Fruit fly (Drosophila melanogaster) whole organism, embryonic: ENCODE measurements around the gene Gdh.
A peak's percentile ranks its signal among the peaks of the same experiment; 100 is the strongest.

ENCODE experiments used
- Adf1 ChIP-seq: fragments of 200-800 bp; sonication (Bioruptor generic); IDR thresholded peaks from 2 replicates; pipeline ENCODE4 v1.3.6; 2022; ENCODE audit warnings: missing biosample characterization, missing genetic modification characterization
- Aef1 ChIP-seq: fragments of 200-800 bp; sonication (Bioruptor generic); IDR thresholded peaks from 3 replicates; pipeline ENCODE4 v1.3.6; 2022; ENCODE audit warnings: missing biosample characterization, missing genetic modification characterization
- Asciz ChIP-seq: fragments of 200-800 bp; sonication (Bioruptor generic); optimal IDR thresholded peaks from 2 replicates; lab custom pipeline; 2017; ENCODE audit warnings: missing biosample characterization, mild to moderate bottlenecking, missing genetic modification characterization, missing genetic modification reagents
- Awh ChIP-seq: fragments of 200-800 bp; sonication (Bioruptor generic); IDR thresholded peaks from 2 replicates; pipeline ENCODE4, ENCODE4 v1.3.6; 2022; ENCODE audit warnings: missing biosample characterization, missing genetic modification characterization
- B-H2 ChIP-seq: fragments of 200-800 bp; sonication (Bioruptor generic); optimal IDR thresholded peaks from 2 replicates; lab custom pipeline; 2018; ENCODE audit warnings: missing biosample characterization, mild to moderate bottlenecking, missing genetic modification characterization
- CG10209 ChIP-seq: fragments of 200-800 bp; sonication (Bioruptor generic); optimal IDR thresholded peaks from 3 replicates; lab custom pipeline; 2017; ENCODE audit warnings: missing biosample characterization, mild to moderate bottlenecking, missing genetic modification characterization, missing genetic modification reagents
- CG10431 ChIP-seq: fragments of 200-800 bp; sonication (Bioruptor generic); optimal IDR thresholded peaks from 3 replicates; lab custom pipeline; 2018; ENCODE audit warnings: missing biosample characterization, mild to moderate bottlenecking, missing genetic modification characterization
- CG12219 ChIP-seq: fragments of 200-800 bp; sonication (Bioruptor generic); optimal IDR thresholded peaks from 3 replicates; lab custom pipeline; 2018; ENCODE audit warnings: missing biosample characterization, mild to moderate bottlenecking, missing genetic modification characterization
- CG12391 ChIP-seq: fragments of 200-800 bp; sonication (Bioruptor generic); optimal IDR thresholded peaks from 3 replicates; lab custom pipeline; 2018; ENCODE audit warnings: missing biosample characterization, mild to moderate bottlenecking, missing genetic modification characterization, moderate library complexity
- CG13894 ChIP-seq: fragments of 200-800 bp; sonication (Bioruptor generic); optimal IDR thresholded peaks from 3 replicates; lab custom pipeline; 2018; ENCODE audit warnings: missing biosample characterization, mild to moderate bottlenecking, missing genetic modification characterization, moderate library complexity
- CG14050 ChIP-seq: fragments of 200-800 bp; sonication (Bioruptor generic); IDR thresholded peaks from 3 replicates; pipeline ENCODE4 v1.3.6; 2022; ENCODE audit warnings: missing biosample characterization, missing genetic modification characterization
- CG14667 ChIP-seq: fragments of 200-800 bp; sonication (Bioruptor generic); IDR thresholded peaks from 2 replicates; pipeline ENCODE4 v1.3.6; 2022; ENCODE audit warnings: missing biosample characterization, missing genetic modification characterization
- CG14710 ChIP-seq: fragments of 200-800 bp; sonication (Bioruptor generic); optimal IDR thresholded peaks from 3 replicates; lab custom pipeline; 2019; ENCODE audit warnings: missing biosample characterization, mild to moderate bottlenecking, missing genetic modification characterization, moderate library complexity
- CG18764 ChIP-seq: fragments of 200-800 bp; sonication (Bioruptor generic); optimal IDR thresholded peaks from 3 replicates; lab custom pipeline; 2016; ENCODE audit warnings: missing biosample characterization, missing genetic modification characterization
- CG2129 ChIP-seq: fragments of 200-800 bp; sonication (Bioruptor generic); IDR thresholded peaks from 2 replicates; pipeline ENCODE4 v1.3.6; 2022; ENCODE audit warnings: missing biosample characterization, missing genetic modification characterization; ENCODE audit not compliant: partially characterized antibody
- CG2712 ChIP-seq: fragments of 200-800 bp; optimal IDR thresholded peaks from 3 replicates; lab custom pipeline; 2019; ENCODE audit warnings: missing biosample characterization, mild to moderate bottlenecking, missing genetic modification characterization, moderate library complexity
- CG2875 ChIP-seq: fragments of 200-800 bp; sonication (Bioruptor generic); optimal IDR thresholded peaks from 2 replicates; lab custom pipeline; 2017; ENCODE audit warnings: missing biosample characterization, mild to moderate bottlenecking, missing genetic modification characterization, missing genetic modification reagents
- CG33213 ChIP-seq: fragments of 200-800 bp; sonication (Bioruptor generic); optimal IDR thresholded peaks from 3 replicates; lab custom pipeline; 2016; ENCODE audit warnings: missing biosample characterization, missing genetic modification characterization
- CG4360 ChIP-seq: fragments of 200-800 bp; sonication (Bioruptor generic); IDR thresholded peaks from 2 replicates; pipeline ENCODE4 v1.3.6; 2022; ENCODE audit warnings: missing biosample characterization, missing genetic modification characterization
- CG9727 ChIP-seq: fragments of 200-800 bp; sonication (Bioruptor generic); optimal IDR thresholded peaks from 3 replicates; lab custom pipeline; 2017; ENCODE audit warnings: missing biosample characterization, mild to moderate bottlenecking, missing genetic modification characterization
- Eip74EF ChIP-seq, 2 experiments: fragments of 200-800 bp in 1 of 2; fragments of >200 bp in 1 of 2; sonication (Bioruptor generic) in 1 of 2; optimal IDR thresholded peaks; 2 replicates each; lab custom pipeline; 2017 to 2019; ENCODE audit warnings: missing biosample characterization in 2 of 2, missing genetic modification characterization in 2 of 2, mild to moderate bottlenecking in 1 of 2, moderate library complexity in 1 of 2
- Fer3 ChIP-seq: fragments of 200-800 bp; sonication (Bioruptor generic); optimal IDR thresholded peaks from 2 replicates; lab custom pipeline; 2018; ENCODE audit warnings: missing biosample characterization, mild to moderate bottlenecking, missing genetic modification characterization, moderate library complexity
- H15 ChIP-seq: fragments of 200-800 bp; sonication (Bioruptor generic); IDR thresholded peaks from 3 replicates; pipeline ENCODE4 v1.3.6; 2022; ENCODE audit warnings: missing biosample characterization, missing genetic modification characterization
- Hmr ChIP-seq: fragments of 200-800 bp; sonication (Bioruptor generic); optimal IDR thresholded peaks from 3 replicates; lab custom pipeline; 2017; ENCODE audit warnings: mild to moderate bottlenecking, missing biosample characterization, missing genetic modification reagents, missing genetic modification characterization
- Nf-YB ChIP-seq: fragments of 200-800 bp; sonication (Bioruptor generic); optimal IDR thresholded peaks from 3 replicates; lab custom pipeline; 2019; ENCODE audit warnings: missing biosample characterization, mild to moderate bottlenecking, missing genetic modification characterization, moderate library complexity
- Poxn ChIP-seq: fragments of 200-800 bp; sonication (Bioruptor generic); IDR thresholded peaks from 2 replicates; pipeline ENCODE4 v1.3.6; 2022; ENCODE audit warnings: missing biosample characterization, missing genetic modification characterization
- Sin3A ChIP-seq: fragments of >200 bp; optimal IDR thresholded peaks from 2 replicates; lab custom pipeline; 2018
- Ssrp ChIP-seq: fragments of 200-800 bp; sonication (Bioruptor generic); optimal IDR thresholded peaks from 2 replicates; lab custom pipeline; 2018; ENCODE audit warnings: missing biosample characterization, mild to moderate bottlenecking, missing genetic modification characterization, moderate library complexity
- Tbp ChIP-seq: fragments of >200 bp; optimal IDR thresholded peaks from 2 replicates; lab custom pipeline; 2018; ENCODE audit warnings: missing biosample characterization, missing genetic modification characterization
- Usf ChIP-seq: fragments of 200-800 bp; sonication (Bioruptor generic); optimal IDR thresholded peaks from 2 replicates; lab custom pipeline; 2017; ENCODE audit warnings: missing genotype, missing biosample characterization, missing genetic modification characterization
- bowl ChIP-seq: fragments of 200-800 bp; sonication (Bioruptor generic); IDR thresholded peaks from 2 replicates; pipeline ENCODE4 v1.3.6; 2022; ENCODE audit warnings: missing biosample characterization, missing genetic modification characterization
- br ChIP-seq: fragments of >200 bp; optimal IDR thresholded peaks from 2 replicates; lab custom pipeline; 2017
- her ChIP-seq: fragments of 200-800 bp; sonication (Bioruptor generic); optimal IDR thresholded peaks from 2 replicates; lab custom pipeline; 2016; ENCODE audit warnings: missing biosample characterization, missing genetic modification characterization
- hth ChIP-seq: fragments of >200 bp; optimal IDR thresholded peaks from 2 replicates; lab custom pipeline; 2017; ENCODE audit warnings: inconsistent platforms
- jumu ChIP-seq: fragments of 200-800 bp; sonication (Bioruptor generic); optimal IDR thresholded peaks from 3 replicates; lab custom pipeline; 2016; ENCODE audit warnings: missing biosample characterization, missing genetic modification characterization
- org-1 ChIP-seq: fragments of 200-800 bp; sonication (Bioruptor generic); optimal IDR thresholded peaks from 2 replicates; lab custom pipeline; 2017; ENCODE audit warnings: missing biosample characterization, missing genetic modification characterization
- salm ChIP-seq: fragments of 200-800 bp; sonication (Bioruptor generic); optimal IDR thresholded peaks from 2 replicates; lab custom pipeline; 2018; ENCODE audit warnings: missing biosample characterization, mild to moderate bottlenecking, missing genetic modification characterization
- schlank ChIP-seq: fragments of 200-800 bp; sonication (Bioruptor generic); optimal IDR thresholded peaks from 2 replicates; lab custom pipeline; 2018; ENCODE audit warnings: missing biosample characterization, mild to moderate bottlenecking, missing genetic modification characterization
- sima ChIP-seq: fragments of 200-800 bp; sonication (Bioruptor generic); optimal IDR thresholded peaks from 2 replicates; lab custom pipeline; 2016; ENCODE audit warnings: missing biosample characterization, missing genetic modification characterization
- so ChIP-seq: fragments of 200-800 bp; sonication (Bioruptor generic); IDR thresholded peaks from 3 replicates; pipeline ENCODE4 v1.3.6; 2022; ENCODE audit warnings: missing biosample characterization, missing genetic modification characterization
- sug ChIP-seq: fragments of 200-800 bp; optimal IDR thresholded peaks from 2 replicates; lab custom pipeline; 2019; ENCODE audit warnings: missing biosample characterization, mild to moderate bottlenecking, missing genetic modification characterization, moderate library complexity
- toy ChIP-seq: fragments of 200-800 bp; sonication (Bioruptor generic); IDR thresholded peaks from 2 replicates; pipeline ENCODE4 v1.3.6; 2022; ENCODE audit warnings: missing biosample characterization, missing genetic modification characterization
- wdn ChIP-seq: fragments of 200-800 bp; sonication (Bioruptor generic); IDR thresholded peaks from 2 replicates; pipeline ENCODE4 v1.3.6; 2022; ENCODE audit warnings: missing biosample characterization, missing genetic modification characterization

The Gdh gene

dm6 chr3R:23920874-23921539, 21.9 kb downstream of the Gdh start (continued):
- peak; percentile 48; the same call in 1 of the 3 replicates for TF ChIP-seq Aef1 (GFP tag; lab: Robert Waterston, UW)
- TF ChIP-seq sima: no peak
- peak in 1 of 2 experiments; percentile 65 for TF ChIP-seq Eip74EF (GFP tag; optimal IDR thresholded peaks at IDR 0.05; lab: Kevin White, UChicago)
- TF ChIP-seq B-H2: peak; percentile 85
- TF ChIP-seq hth (lab: Kevin White, UChicago): no peak
- TF ChIP-seq Usf (GFP tag; lab: Kevin White, UChicago): no peak
- peak; percentile 60 for TF ChIP-seq Adf1 (GFP tag; lab: Robert Waterston, UW)
- no peak for TF ChIP-seq Ssrp (tag; lab: Kevin White, UChicago)
- peak; percentile 71 for TF ChIP-seq Hmr (GFP tag; lab: Kevin White, UChicago)
- TF ChIP-seq CG18764 (GFP tag; lab: Kevin White, UChicago): no peak
- no peak for TF ChIP-seq Asciz (GFP tag; lab: Kevin White, UChicago)
- TF ChIP-seq H15 (GFP tag; lab: Robert Waterston, UW): no peak
- TF ChIP-seq org-1: no peak
- TF ChIP-seq CG2875 (GFP tag; lab: Kevin White, UChicago): no peak
- TF ChIP-seq jumu: peak; percentile 43
- TF ChIP-seq Awh (GFP tag; lab: Robert Waterston, UW): peak; percentile 64
- peak; percentile 16 for TF ChIP-seq Nf-YB (GFP tag; lab: Kevin White, UChicago)
- TF ChIP-seq CG14667: no peak
- no peak for TF ChIP-seq Tbp
- TF ChIP-seq CG14050: peak; percentile 40; the same call in 1 of the 3 replicates
- no peak for TF ChIP-seq CG4360 (GFP tag; lab: Robert Waterston, UW)
- peak; percentile 82 for TF ChIP-seq schlank (tag; lab: Kevin White, UChicago)
- peak; percentile 73 for TF ChIP-seq wdn (GFP tag; lab: Robert Waterston, UW)
- TF ChIP-seq CG10431 (GFP tag; lab: Kevin White, UChicago): no peak
- no peak for TF ChIP-seq CG2712 (tag; lab: Kevin White, UChicago)
- TF ChIP-seq CG13894: peak; percentile 92
- TF ChIP-seq so (GFP tag; lab: Robert Waterston, UW): peak; percentile 80
- peak; percentile 76 for TF ChIP-seq her (GFP tag; lab: Kevin White, UChicago)
- peak; percentile 24 for TF ChIP-seq CG9727 (GFP tag; lab: Kevin White, UChicago)
- TF ChIP-seq CG33213: no peak
- TF ChIP-seq Poxn (GFP tag; lab: Robert Waterston, UW): 0 out of 2 replicates have a peak, but pooled peaks have one; percentile 28
- peak; percentile 36 for TF ChIP-seq CG12219 (GFP tag; lab: Kevin White, UChicago)
- no peak for TF ChIP-seq salm (tag; lab: Kevin White, UChicago)
- TF ChIP-seq bowl (GFP tag; lab: Robert Waterston, UW): no peak
- TF ChIP-seq CG12391: peak; percentile 3
- no peak for TF ChIP-seq br
- TF ChIP-seq Fer3 (tag; lab: Kevin White, UChicago): peak; percentile 69
- peak; percentile 56; the same call in 1 of the 2 replicates for TF ChIP-seq toy (GFP tag; lab: Robert Waterston, UW)
- no peak for TF ChIP-seq CG10209
- TF ChIP-seq CG2129: no peak
- TF ChIP-seq sug: peak; percentile 70
- no peak for TF ChIP-seq Sin3A
- TF ChIP-seq CG14710: no peak
